Worm (Caenorhabditis elegans) whole organism, L1 larva: ENCODE results near the gene mua-3.
"Not testable (repeated sequence)": the region's sequence is repeated elsewhere in the genome, so short reads cannot be mapped to it uniquely, and the experiment has no call there.

ENCODE experiments used
- C16A3.4 ChIP-seq: fragments of 150-350 bp; optimal IDR thresholded peaks from 2 replicates; lab custom pipeline; 2014; ENCODE audit warnings: missing biosample characterization, missing genetic modification characterization
- C34B4.2 ChIP-seq: sonication (generic microtip); optimal IDR thresholded peaks from 2 replicates; lab custom pipeline; 2017; ENCODE audit warnings: mild to moderate bottlenecking, missing genetic modification characterization, missing compliant biosample characterization
- F16B12.6 ChIP-seq: fragments of 150-350 bp; optimal IDR thresholded peaks from 2 replicates; lab custom pipeline; 2014; ENCODE audit warnings: missing biosample characterization, missing genetic modification characterization
- Y116A8C.19 ChIP-seq: sonication (generic microtip); optimal IDR thresholded peaks from 2 replicates; lab custom pipeline; 2016; ENCODE audit warnings: missing compliant biosample characterization, missing genetic modification characterization, borderline replicate concordance
- aly-2 ChIP-seq: fragments of 150-350 bp; optimal IDR thresholded peaks from 2 replicates; lab custom pipeline; 2014; ENCODE audit warnings: missing biosample characterization, missing genetic modification characterization
- blmp-1 ChIP-seq: fragments of 150-350 bp; optimal IDR thresholded peaks from 2 replicates; lab custom pipeline; 2014; ENCODE audit warnings: missing biosample characterization, missing genetic modification characterization
- ceh-8 ChIP-seq: fragments of 200-800 bp; sonication (Bioruptor generic); optimal IDR thresholded peaks from 2 replicates; lab custom pipeline; 2018; ENCODE audit warnings: mild to moderate bottlenecking, missing genetic modification characterization, moderate library complexity, missing compliant biosample characterization
- ceh-82 ChIP-seq, 3 experiments: fragments of 150-350 bp in 1 of 3; sonication (generic microtip) in 2 of 3; optimal IDR thresholded peaks; 2 replicates each; lab custom pipeline; 2014 to 2017; ENCODE audit warnings: missing biosample characterization in 3 of 3, missing genetic modification characterization in 3 of 3
- ceh-90 ChIP-seq: sonication (generic microtip); optimal IDR thresholded peaks from 2 replicates; lab custom pipeline; 2016; ENCODE audit warnings: missing genetic modification characterization, missing compliant biosample characterization
- efl-1 ChIP-seq, 4 experiments: fragments of 150-350 bp; optimal IDR thresholded peaks in 3 of 4; peaks in 1 of 4; 1 replicate in 1 of 4; 2 replicates in 3 of 4; lab custom pipeline; 2014; ENCODE audit warnings: missing biosample characterization in 2 of 4, missing genetic modification characterization in 2 of 4, missing genetic modification reagents in 2 of 4
- egl-13 ChIP-seq: sonication (generic microtip); optimal IDR thresholded peaks from 2 replicates; lab custom pipeline; 2016; ENCODE audit warnings: missing genotype, missing genetic modification reagents, missing genetic modification characterization, missing compliant biosample characterization
- elt-3 ChIP-seq, 6 experiments: fragments of 150-350 bp in 1 of 6; sonication (generic microtip); optimal IDR thresholded peaks; 2 replicates each; lab custom pipeline; 2017 to 2018; ENCODE audit warnings: missing biosample characterization in 6 of 6, missing genetic modification characterization in 6 of 6, inconsistent platforms in 1 of 6
- fkh-10 ChIP-seq: sonication (generic microtip); optimal IDR thresholded peaks from 2 replicates; lab custom pipeline; 2017; ENCODE audit warnings: missing biosample characterization, missing genetic modification reagents, missing genetic modification characterization
- fkh-8 ChIP-seq: sonication (generic microtip); optimal IDR thresholded peaks from 2 replicates; lab custom pipeline; 2016; ENCODE audit warnings: mild to moderate bottlenecking, missing genetic modification characterization, missing compliant biosample characterization
- grh-1 ChIP-seq: fragments of 200-800 bp; sonication (Bioruptor generic); IDR thresholded peaks from 2 replicates; pipeline ENCODE4 v1.3.6; 2022; ENCODE audit warnings: missing genetic modification reagents, missing genetic modification characterization, missing compliant biosample characterization
- lin-13 ChIP-seq: fragments of 150-350 bp; optimal IDR thresholded peaks from 2 replicates; lab custom pipeline; 2014; ENCODE audit warnings: missing biosample characterization, missing genetic modification reagents, missing genetic modification characterization
- lin-14 ChIP-seq: fragments of 200-800 bp; sonication (Bioruptor generic); optimal IDR thresholded peaks from 2 replicates; lab custom pipeline; 2018; ENCODE audit warnings: mild to moderate bottlenecking, missing genetic modification characterization, moderate library complexity, missing compliant biosample characterization
- lin-35 ChIP-seq, 2 experiments: fragments of 150-350 bp; optimal IDR thresholded peaks; 2 replicates each; lab custom pipeline; 2014; ENCODE audit warnings: missing biosample characterization in 2 of 2, missing genetic modification characterization in 2 of 2, missing genetic modification reagents in 2 of 2
- lin-39 ChIP-seq: fragments of 150-350 bp; optimal IDR thresholded peaks from 2 replicates; lab custom pipeline; 2014; ENCODE audit warnings: missing biosample characterization, missing genetic modification reagents, missing genetic modification characterization
- lir-3 ChIP-seq: sonication (generic microtip); optimal IDR thresholded peaks from 2 replicates; lab custom pipeline; 2016; ENCODE audit warnings: mild to moderate bottlenecking, missing genetic modification characterization, moderate library complexity, missing compliant biosample characterization; ENCODE audit not compliant: poor library complexity
- lsy-2 ChIP-seq, 2 experiments: fragments of 150-350 bp; optimal IDR thresholded peaks; 2 replicates each; lab custom pipeline; 2014; ENCODE audit warnings: missing biosample characterization in 2 of 2, missing genetic modification characterization in 2 of 2
- mab-9 ChIP-seq: fragments of 200-800 bp; sonication (Bioruptor generic); IDR thresholded peaks from 2 replicates; pipeline ENCODE4 v1.3.6; 2022; ENCODE audit warnings: missing genetic modification reagents, missing genetic modification characterization, missing compliant biosample characterization
- mdl-1 ChIP-seq, 2 experiments: fragments of 150-350 bp; optimal IDR thresholded peaks; 2 replicates each; lab custom pipeline; 2014 to 2017; ENCODE audit warnings: missing biosample characterization in 2 of 2, missing genetic modification characterization in 2 of 2, inconsistent platforms in 1 of 2
- mep-1 ChIP-seq: fragments of 150-350 bp; optimal IDR thresholded peaks from 2 replicates; lab custom pipeline; 2014; ENCODE audit warnings: missing biosample characterization, missing genetic modification characterization
- nhr-11 ChIP-seq: fragments of 150-350 bp; optimal IDR thresholded peaks from 2 replicates; lab custom pipeline; 2014; ENCODE audit warnings: missing biosample characterization, missing genetic modification characterization
- nhr-28 ChIP-seq: fragments of 150-350 bp; optimal IDR thresholded peaks from 2 replicates; lab custom pipeline; 2014; ENCODE audit warnings: missing biosample characterization, missing genetic modification characterization
- nhr-47 ChIP-seq: sonication (generic microtip); optimal IDR thresholded peaks from 2 replicates; lab custom pipeline; 2016; ENCODE audit warnings: mild to moderate bottlenecking, missing genetic modification characterization, moderate library complexity, missing compliant biosample characterization
- pax-3 ChIP-seq: fragments of 200-800 bp; sonication (Bioruptor generic); optimal IDR thresholded peaks from 2 replicates; lab custom pipeline; 2018; ENCODE audit warnings: mild to moderate bottlenecking, missing genetic modification characterization, moderate library complexity, missing compliant biosample characterization
- pqm-1 ChIP-seq: sonication (generic microtip); optimal IDR thresholded peaks from 3 replicates; lab custom pipeline; 2017; ENCODE audit warnings: missing biosample characterization, missing genetic modification characterization
- snu-23 ChIP-seq: sonication (generic microtip); optimal IDR thresholded peaks from 2 replicates; lab custom pipeline; 2016; ENCODE audit warnings: missing genetic modification characterization, missing compliant biosample characterization
- sptf-1 ChIP-seq: fragments of 150-350 bp; optimal IDR thresholded peaks from 2 replicates; lab custom pipeline; 2014; ENCODE audit warnings: missing biosample characterization, missing genetic modification characterization
- swsn-7 ChIP-seq: sonication (generic microtip); optimal IDR thresholded peaks from 2 replicates; lab custom pipeline; 2016; ENCODE audit warnings: missing genetic modification characterization, missing compliant biosample characterization
- tbx-2 ChIP-seq: sonication (generic microtip); optimal IDR thresholded peaks from 2 replicates; lab custom pipeline; 2016; ENCODE audit warnings: missing genetic modification characterization, missing compliant biosample characterization
- unc-130 ChIP-seq: fragments of 150-350 bp; optimal IDR thresholded peaks from 2 replicates; lab custom pipeline; 2017; ENCODE audit warnings: missing biosample characterization, missing genetic modification characterization, inconsistent platforms
- unc-86 ChIP-seq: sonication (generic microtip); optimal IDR thresholded peaks from 2 replicates; lab custom pipeline; 2016; ENCODE audit warnings: missing genetic modification characterization, missing compliant biosample characterization
- unc-98 ChIP-seq: fragments of 200-800 bp; sonication (Bioruptor generic); IDR thresholded peaks from 2 replicates; pipeline ENCODE4 v1.3.6; 2022; ENCODE audit warnings: missing genetic modification characterization, missing compliant biosample characterization
- ztf-11 ChIP-seq, 2 experiments: sonication (generic microtip); optimal IDR thresholded peaks; 2 replicates each; lab custom pipeline; 2016 to 2017; ENCODE audit warnings: missing genetic modification characterization in 2 of 2, missing biosample characterization in 1 of 2, missing compliant biosample characterization in 1 of 2

mua-3 gene

DNA sequence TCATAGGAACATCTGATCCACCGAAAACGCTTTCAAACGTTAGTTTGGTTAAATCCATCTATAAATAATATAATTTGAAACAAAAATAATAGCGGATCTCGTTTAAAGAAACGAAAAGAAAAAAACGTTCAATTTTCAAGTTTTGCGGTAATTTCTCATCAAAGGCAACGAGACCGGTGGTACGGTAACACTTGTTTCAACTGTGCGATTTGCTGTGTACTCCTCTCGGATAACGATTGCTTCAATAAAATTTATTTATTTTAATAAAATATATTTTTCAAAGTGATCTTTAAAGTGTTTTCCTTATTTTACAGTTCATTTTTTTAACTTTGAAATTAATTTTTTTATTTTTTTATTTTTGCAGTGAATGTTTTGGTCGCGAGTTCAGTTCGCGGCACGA, 58.1 kb downstream of the mua-3 start, which contains the start of the genes rde-4 and cox-14 (continued):
- TF ChIP-seq tbx-2 (tag; lab: Kevin White, UChicago) (peak; percentile 82), lin-13 (peak; percentile 82), F16B12.6 (tag; lab: Kevin White, UChicago) (peak; percentile 53), unc-98 (no peak), elt-3 (tag; optimal IDR thresholded peaks at IDR 0.05; lab: Kevin White, UChicago) (peak in 2 of 6 experiments; percentile 59 to 81), aly-2 (tag; lab: Kevin White, UChicago) (peak; percentile 27), lin-35 (GFP tag; optimal IDR thresholded peaks at IDR 0.05; lab: Kevin White, UChicago) (peak; percentile 91 to 94), lsy-2 (tag; optimal IDR thresholded peaks at IDR 0.05; lab: Kevin White, UChicago) (peak; percentile 99), swsn-7 (tag; lab: Kevin White, UChicago) (peak; percentile 85), sptf-1 (tag; lab: Kevin White, UChicago) (no peak), nhr-47 (tag; lab: Kevin White, UChicago) (peak; percentile 88), unc-86 (tag; lab: Kevin White, UChicago) (peak; percentile 60), mdl-1 (tag; optimal IDR thresholded peaks at IDR 0.05; lab: Kevin White, UChicago) (peak in 1 of 2 experiments; percentile 76), lin-14 (GFP tag; lab: Kevin White, UChicago) (no peak), grh-1 (GFP tag; lab: Robert Waterston, UW) (no peak), unc-130 (tag; lab: Kevin White, UChicago) (peak; percentile 96), ceh-82 (tag; optimal IDR thresholded peaks at IDR 0.05; lab: Kevin White, UChicago) (peak; percentile 59 to 85 (median 68)), ceh-90 (tag; lab: Kevin White, UChicago) (peak; percentile 16), mep-1 (tag; lab: Kevin White, UChicago) (peak; percentile 94), mab-9 (GFP tag; lab: Robert Waterston, UW) (no peak), egl-13 (tag; lab: Kevin White, UChicago) (peak; percentile 71), lin-39 (tag; lab: Kevin White, UChicago) (peak; percentile 63), nhr-11 (tag; lab: Kevin White, UChicago) (peak; percentile 35), snu-23 (peak; percentile 87), pqm-1 (tag; lab: Kevin White, UChicago) (no peak), ztf-11 (tag; optimal IDR thresholded peaks at IDR 0.05; lab: Kevin White, UChicago) (peak in 1 of 2 experiments; percentile 44), pax-3 (tag; lab: Kevin White, UChicago) (peak; percentile 16), fkh-8 (tag; lab: Kevin White, UChicago) (no peak), blmp-1 (peak; percentile 90), lir-3 (tag; lab: Kevin White, UChicago) (peak; percentile 51), ceh-8 (GFP tag; lab: Kevin White, UChicago) (peak; percentile 81), C16A3.4 (tag; lab: Kevin White, UChicago) (peak; percentile 81), C34B4.2 (tag; lab: Kevin White, UChicago) (no peak), efl-1 (optimal IDR thresholded peaks at IDR 0.05; lab: Kevin White, UChicago) (peak; percentile 82 to 90), efl-1 (GFP tag; optimal IDR thresholded peaks at IDR 0.05 in 1 of 2; lab: Kevin White, UChicago) (peak; percentile 90 to 98), Y116A8C.19 (tag; lab: Kevin White, UChicago) (no peak)

DNA sequence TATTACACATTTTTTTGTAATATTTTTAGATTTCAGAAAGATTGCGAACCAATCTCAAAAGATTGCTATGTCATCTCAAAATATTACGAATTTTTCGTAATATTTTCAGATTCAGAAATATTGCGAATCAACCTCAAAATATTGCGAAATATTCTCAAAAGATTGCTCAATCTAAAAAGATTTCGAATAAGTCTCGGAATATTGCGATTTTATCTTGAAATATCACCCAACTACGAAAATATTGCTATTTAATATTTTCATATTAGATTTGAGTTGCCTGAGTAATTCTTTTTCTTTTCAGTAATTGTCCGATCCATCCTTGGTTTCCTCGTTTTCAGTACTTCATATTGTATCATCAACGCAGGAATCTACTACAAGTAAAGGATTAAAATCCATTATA, 61.4 kb downstream of the mua-3 start, which contains the start of gene Y70G10A.4:
Y70G10A.4 (plus strand) TSS at position 301 of the 400 bp plus-strand sequence.
- not testable (repeated sequence) for TF ChIP-seq fkh-10 (GFP tag; lab: Kevin White, UChicago); blmp-1; C34B4.2 (tag; lab: Kevin White, UChicago)
- TF ChIP-seq, all 84 proteins: peak for 0; not testable (repeated sequence) for 84

DNA sequence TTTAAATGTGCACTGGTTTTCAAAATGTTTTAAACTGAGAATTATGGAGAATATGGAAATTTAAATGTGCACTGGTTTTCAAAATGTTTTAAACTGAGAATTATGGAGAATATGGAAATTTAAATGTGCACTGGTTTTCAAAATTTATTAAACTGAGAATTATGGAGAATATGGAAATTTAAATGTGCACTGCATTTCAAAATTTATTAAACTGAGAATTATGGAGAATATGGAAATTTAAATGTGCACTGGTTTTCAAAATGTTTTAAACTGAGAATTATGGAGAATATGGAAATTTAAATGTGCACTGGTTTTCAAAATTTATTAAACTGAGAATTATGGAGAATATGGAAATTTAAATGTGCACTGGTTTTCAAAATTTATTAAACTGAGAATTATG, 64.6 kb downstream of the mua-3 start:
- TF ChIP-seq lir-3 (tag; lab: Kevin White, UChicago) (peak; percentile 79), nhr-28 (tag; lab: Kevin White, UChicago) (peak; percentile 47)
